Worm (Caenorhabditis elegans) whole organism, L4 larva: ENCODE results near the gene toe-1.

Source experiments
- D1046.2 ChIP-seq: fragments of 200-800 bp; sonication (Bioruptor generic); IDR thresholded peaks from 2 replicates; pipeline ENCODE4 v1.3.6; 2022; ENCODE audit warnings: missing genetic modification characterization, missing compliant biosample characterization
- F26F4.8 ChIP-seq: fragments of 200-800 bp; sonication (Bioruptor generic); conservative IDR thresholded peaks from 2 replicates; pipeline ENCODE4 v1.3.6; 2022; ENCODE audit warnings: missing genetic modification characterization, missing compliant biosample characterization
- F44E2.7 ChIP-seq: fragments of 200-800 bp; sonication (Bioruptor generic); IDR thresholded peaks from 2 replicates; pipeline ENCODE4 v2.1.2; 2022; ENCODE audit warnings: missing genetic modification characterization, missing compliant biosample characterization
- F49E8.2 ChIP-seq: sonication (generic microtip); optimal IDR thresholded peaks from 2 replicates; lab custom pipeline; 2016; ENCODE audit warnings: missing compliant biosample characterization, mild to moderate bottlenecking, missing genetic modification characterization, borderline replicate concordance
- R02D3.7 ChIP-seq: fragments of 150-350 bp; sonication (generic microtip); optimal IDR thresholded peaks from 3 replicates; lab custom pipeline; 2014; ENCODE audit warnings: missing biosample characterization, missing genetic modification characterization
- T26A8.4 ChIP-seq: fragments of 200-800 bp; sonication (Bioruptor generic); IDR thresholded peaks from 2 replicates; pipeline ENCODE4 v1.3.6; 2022; ENCODE audit warnings: missing genetic modification characterization, missing compliant biosample characterization
- Y5F2A.4 ChIP-seq: fragments of 200-800 bp; sonication (Bioruptor generic); optimal IDR thresholded peaks from 2 replicates; lab custom pipeline; 2018; ENCODE audit warnings: mild to moderate bottlenecking, missing genetic modification characterization, missing compliant biosample characterization
- aha-1 ChIP-seq: fragments of 150-350 bp; peaks from one replicate; lab custom pipeline; 2014; ENCODE audit warnings: missing biosample characterization, missing genetic modification characterization
- arid-1 ChIP-seq: fragments of 200-800 bp; sonication (Bioruptor generic); conservative IDR thresholded peaks from 2 replicates; pipeline ENCODE4 v1.3.6; 2022; ENCODE audit warnings: missing genetic modification reagents, missing genetic modification characterization, missing compliant biosample characterization
- ceh-28 ChIP-seq: fragments of 150-350 bp; optimal IDR thresholded peaks from 2 replicates; lab custom pipeline; 2014; ENCODE audit warnings: missing biosample characterization, missing genetic modification reagents, missing genetic modification characterization
- ceh-62 ChIP-seq: sonication (generic microtip); optimal IDR thresholded peaks from 2 replicates; lab custom pipeline; 2017; ENCODE audit warnings: missing biosample characterization, missing genetic modification characterization
- daf-16 ChIP-seq, 3 experiments: sonication (generic microtip); optimal IDR thresholded peaks; 2 replicates each; lab custom pipeline; 2016 to 2017; ENCODE audit warnings: missing genetic modification characterization in 3 of 3, missing genetic modification reagents in 3 of 3, mild to moderate bottlenecking in 2 of 3, missing compliant biosample characterization in 2 of 3, missing biosample characterization in 1 of 3, moderate library complexity in 1 of 3
- daf-19 ChIP-seq: fragments of 200-800 bp; sonication (Bioruptor generic); conservative IDR thresholded peaks from 2 replicates; pipeline ENCODE4 v1.3.6; 2022; ENCODE audit warnings: missing genetic modification characterization, missing compliant biosample characterization
- daf-8 ChIP-seq: fragments of 200-800 bp; sonication (Bioruptor generic); IDR thresholded peaks from 2 replicates; pipeline ENCODE4 v1.3.6; 2022; ENCODE audit warnings: missing genetic modification characterization, missing compliant biosample characterization
- duxl-1 ChIP-seq: sonication (generic microtip); optimal IDR thresholded peaks from 2 replicates; lab custom pipeline; 2016; ENCODE audit warnings: mild to moderate bottlenecking, missing genetic modification characterization, moderate library complexity, missing compliant biosample characterization; ENCODE audit not compliant: poor library complexity
- egl-43 ChIP-seq: fragments of 200-800 bp; sonication (Bioruptor generic); IDR thresholded peaks from 2 replicates; pipeline ENCODE4 v1.3.6; 2022; ENCODE audit warnings: missing genetic modification reagents, missing genetic modification characterization, missing compliant biosample characterization
- hif-1 ChIP-seq, 2 experiments: sonication (generic microtip); optimal IDR thresholded peaks; 2 replicates each; lab custom pipeline; 2016 to 2017; ENCODE audit warnings: missing compliant biosample characterization in 2 of 2, missing genetic modification characterization in 2 of 2, missing genetic modification reagents in 2 of 2, missing genotype in 2 of 2, mild to moderate bottlenecking in 1 of 2
- hlh-11 ChIP-seq: fragments of 200-800 bp; sonication (Bioruptor generic); optimal IDR thresholded peaks from 2 replicates; lab custom pipeline; 2018; ENCODE audit warnings: mild to moderate bottlenecking, missing genetic modification characterization, missing compliant biosample characterization
- jun-1 ChIP-seq: fragments of 150-350 bp; optimal IDR thresholded peaks from 2 replicates; lab custom pipeline; 2014; ENCODE audit warnings: missing biosample characterization, missing genetic modification reagents, missing genetic modification characterization
- lim-7 ChIP-seq: fragments of 200-800 bp; sonication (Bioruptor generic); IDR thresholded peaks from 2 replicates; pipeline ENCODE4 v1.3.6; 2022; ENCODE audit warnings: missing genetic modification characterization, missing compliant biosample characterization
- lin-15B ChIP-seq: fragments of 150-350 bp; sonication (generic microtip); optimal IDR thresholded peaks from 3 replicates; lab custom pipeline; 2014; ENCODE audit warnings: missing biosample characterization, missing genetic modification characterization
- lir-3 ChIP-seq: sonication (generic microtip); optimal IDR thresholded peaks from 2 replicates; lab custom pipeline; 2016; ENCODE audit warnings: mild to moderate bottlenecking, missing genetic modification characterization, missing compliant biosample characterization
- lsy-2 ChIP-seq, 2 experiments: fragments of 150-350 bp in 1 of 2; sonication (generic microtip) in 1 of 2; optimal IDR thresholded peaks; 2 replicates each; lab custom pipeline; 2014 to 2017; ENCODE audit warnings: missing biosample characterization in 2 of 2, missing genetic modification characterization in 2 of 2
- madf-5 ChIP-seq, 2 experiments: fragments of 200-800 bp; sonication (Bioruptor generic); IDR thresholded peaks; 2 replicates each; pipeline ENCODE4 v1.3.6; 2022; ENCODE audit warnings: missing compliant biosample characterization in 2 of 2, missing genetic modification characterization in 2 of 2
- mep-1 ChIP-seq: fragments of 150-350 bp; sonication (generic microtip); optimal IDR thresholded peaks from 3 replicates; lab custom pipeline; 2014; ENCODE audit warnings: missing biosample characterization, missing genetic modification characterization
- mxl-2 ChIP-seq: fragments of 200-800 bp; sonication (Bioruptor generic); conservative IDR thresholded peaks from 2 replicates; pipeline ENCODE4 v1.3.6; 2022; ENCODE audit warnings: missing genetic modification reagents, missing genetic modification characterization, missing compliant biosample characterization
- nhr-102 ChIP-seq: sonication (generic microtip); optimal IDR thresholded peaks from 2 replicates; lab custom pipeline; 2016; ENCODE audit warnings: mild to moderate bottlenecking, missing genetic modification characterization, moderate library complexity, missing compliant biosample characterization
- nhr-11 ChIP-seq: fragments of 150-350 bp; optimal IDR thresholded peaks from 2 replicates; lab custom pipeline; 2014; ENCODE audit warnings: missing biosample characterization, missing genetic modification characterization
- nhr-28 ChIP-seq: fragments of 150-350 bp; optimal IDR thresholded peaks from 2 replicates; lab custom pipeline; 2014; ENCODE audit warnings: missing biosample characterization, missing genetic modification characterization
- nhr-6 ChIP-seq: fragments of 150-350 bp; optimal IDR thresholded peaks from 2 replicates; lab custom pipeline; 2014; ENCODE audit warnings: missing biosample characterization, missing genetic modification characterization
- nhr-77 ChIP-seq: fragments of 150-350 bp; optimal IDR thresholded peaks from 2 replicates; lab custom pipeline; 2014; ENCODE audit warnings: missing biosample characterization, missing genetic modification characterization
- pqm-1 ChIP-seq: sonication (generic microtip); optimal IDR thresholded peaks from 2 replicates; lab custom pipeline; 2017; ENCODE audit warnings: missing biosample characterization, missing genetic modification characterization
- rbr-2 ChIP-seq: sonication (generic microtip); optimal IDR thresholded peaks from 2 replicates; lab custom pipeline; 2016; ENCODE audit warnings: missing genotype, missing genetic modification characterization, missing compliant biosample characterization
- saeg-2 ChIP-seq: fragments of 200-800 bp; sonication (Bioruptor generic); IDR thresholded peaks from 2 replicates; pipeline ENCODE4 v1.3.6; 2022; ENCODE audit warnings: missing genetic modification reagents, missing genetic modification characterization, missing compliant biosample characterization
- set-16 ChIP-seq: fragments of 200-800 bp; sonication (Bioruptor generic); IDR thresholded peaks from 2 replicates; pipeline ENCODE4 v1.3.6; 2022; ENCODE audit warnings: missing genetic modification reagents, missing genetic modification characterization, missing compliant biosample characterization
- skn-1 ChIP-seq: fragments of 150-350 bp; optimal IDR thresholded peaks from 2 replicates; lab custom pipeline; 2014; ENCODE audit warnings: missing biosample characterization, missing genetic modification characterization
- snpc-4 ChIP-seq: fragments of 150-350 bp; optimal IDR thresholded peaks from 2 replicates; lab custom pipeline; 2014; ENCODE audit warnings: missing biosample characterization, missing genetic modification characterization
- spr-3 ChIP-seq: fragments of 200-800 bp; sonication (Bioruptor generic); optimal IDR thresholded peaks from 2 replicates; lab custom pipeline; 2018; ENCODE audit warnings: mild to moderate bottlenecking, missing genetic modification characterization, missing compliant biosample characterization
- tag-97 ChIP-seq: fragments of 200-800 bp; sonication (Bioruptor generic); IDR thresholded peaks from 2 replicates; pipeline ENCODE4 v1.3.6; 2022; ENCODE audit warnings: missing genetic modification characterization, missing compliant biosample characterization
- unc-39 ChIP-seq: sonication (generic microtip); optimal IDR thresholded peaks from 2 replicates; lab custom pipeline; 2017; ENCODE audit warnings: missing biosample characterization, missing genetic modification characterization
- unc-62 ChIP-seq, 3 experiments: fragments of 150-350 bp in 1 of 3; sonication (generic microtip); optimal IDR thresholded peaks in 2 of 3; peaks in 1 of 3; 1 replicate in 1 of 3; 2 replicates in 2 of 3; lab custom pipeline; 2014 to 2017; ENCODE audit warnings: missing biosample characterization in 3 of 3, missing genetic modification characterization in 3 of 3, missing genetic modification reagents in 3 of 3, missing genotype in 1 of 3
- zag-1 ChIP-seq: fragments of 150-350 bp; optimal IDR thresholded peaks from 2 replicates; lab custom pipeline; 2014; ENCODE audit warnings: missing biosample characterization, missing genetic modification characterization
- zfp-3 ChIP-seq: fragments of 200-800 bp; sonication (Bioruptor generic); conservative IDR thresholded peaks from 2 replicates; pipeline ENCODE4 v1.3.6; 2022; ENCODE audit warnings: missing genetic modification reagents, missing genetic modification characterization, missing compliant biosample characterization
- zip-11 ChIP-seq: fragments of 200-800 bp; sonication (Bioruptor generic); IDR thresholded peaks from 2 replicates; pipeline ENCODE4 v1.3.6; 2022; ENCODE audit warnings: missing genetic modification characterization, missing compliant biosample characterization
- zip-2 ChIP-seq: fragments of 150-350 bp; optimal IDR thresholded peaks from 2 replicates; lab custom pipeline; 2014; ENCODE audit warnings: missing biosample characterization, missing genetic modification characterization
- ztf-11 ChIP-seq: fragments of 150-350 bp; optimal IDR thresholded peaks from 2 replicates; lab custom pipeline; 2014; ENCODE audit warnings: missing biosample characterization, missing genetic modification characterization

toe-1 gene

ce11 chrII:4419956-4420355 lies 5.0 kb upstream of the toe-1 start, which contains the start of gene bpnt-1 (continued):
- no peak for TF ChIP-seq lim-7 (GFP tag; lab: Robert Waterston, UW)

ce11 chrII:4428121-4428520 lies 3.2 kb downstream of the toe-1 start:
- TF ChIP-seq spr-3 = no peak
- TF ChIP-seq aha-1 (tag; lab: Kevin White, UChicago) = peak; percentile 94
- no peak for TF ChIP-seq nhr-102 (tag; lab: Kevin White, UChicago)
- no peak for TF ChIP-seq lim-7 (GFP tag; lab: Robert Waterston, UW)
- TF ChIP-seq set-16 (GFP tag; lab: Robert Waterston, UW) = 0 out of 2 replicates have a peak, but pooled peaks have one; percentile 14

DNA sequence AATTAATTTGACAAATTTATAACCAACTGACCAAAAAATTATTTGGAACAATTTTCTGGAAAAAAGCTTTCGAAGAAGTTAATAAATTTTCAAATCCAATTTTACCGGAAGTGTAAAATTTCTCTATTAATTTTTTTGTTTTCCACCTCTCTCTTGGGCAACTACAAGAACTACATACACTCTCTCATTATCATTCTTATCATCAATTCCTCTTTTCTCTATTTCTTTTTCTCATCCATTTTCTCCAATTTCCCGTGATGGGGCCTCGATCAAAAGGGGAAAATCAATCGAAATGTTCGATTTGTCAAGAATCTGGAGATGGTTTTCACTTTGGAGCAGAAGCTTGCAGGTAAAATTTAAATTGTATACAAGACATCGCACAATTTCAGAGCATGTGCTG lies 8.2 kb downstream of the toe-1 start, which contains the start of gene nhr-109:
Gene nhr-109, plus strand, starts transcription at position 222 of the 400 bp plus-strand sequence.
- TF ChIP-seq madf-5 (GFP tag; IDR thresholded peaks at IDR 0.05; lab: Robert Waterston, UW) (no peak), duxl-1 (no peak), aha-1 (tag; lab: Kevin White, UChicago) (no peak), saeg-2 (GFP tag; lab: Robert Waterston, UW) (no peak), ceh-62 (tag; lab: Kevin White, UChicago) (no peak), daf-16 (GFP tag; optimal IDR thresholded peaks at IDR 0.05; lab: Kevin White, UChicago) (no peak), daf-16 (tag; optimal IDR thresholded peaks at IDR 0.05; lab: Kevin White, UChicago) (peak; percentile 61), lim-7 (GFP tag; lab: Robert Waterston, UW) (no peak), zip-11 (GFP tag; lab: Robert Waterston, UW) (no peak), skn-1 (tag; lab: Kevin White, UChicago) (no peak), lin-15B (tag; lab: Kevin White, UChicago) (no peak), nhr-77 (tag; lab: Kevin White, UChicago) (peak; percentile 2), R02D3.7 (tag; lab: Kevin White, UChicago) (no peak), mep-1 (no peak), mxl-2 (GFP tag; lab: Robert Waterston, UW) (no peak), lir-3 (tag; lab: Kevin White, UChicago) (no peak), Y5F2A.4 (GFP tag; lab: Kevin White, UChicago) (no peak), zfp-3 (no peak), jun-1 (no peak), hlh-11 (peak; percentile 2), hif-1 (tag; optimal IDR thresholded peaks at IDR 0.05; lab: Kevin White, UChicago) (no peak), tag-97 (GFP tag; lab: Robert Waterston, UW) (no peak), nhr-102 (tag; lab: Kevin White, UChicago) (no peak), daf-8 (GFP tag; lab: Robert Waterston, UW) (no peak), ceh-28 (no peak), egl-43 (GFP tag; lab: Robert Waterston, UW) (no peak), pqm-1 (tag; lab: Kevin White, UChicago) (peak; percentile 14), unc-62 (GFP tag; optimal IDR thresholded peaks at IDR 0.05 in 1 of 2; lab: Kevin White, UChicago) (no peak), unc-62 (tag; optimal IDR thresholded peaks at IDR 0.05; lab: Kevin White, UChicago) (no peak), nhr-28 (tag; lab: Kevin White, UChicago) (peak; percentile 97), arid-1 (no peak), rbr-2 (tag; lab: Kevin White, UChicago) (no peak), zag-1 (tag; lab: Kevin White, UChicago) (no peak), lsy-2 (tag; optimal IDR thresholded peaks at IDR 0.05; lab: Kevin White, UChicago) (no peak), F49E8.2 (tag; lab: Kevin White, UChicago) (no peak), unc-39 (tag; lab: Kevin White, UChicago) (no peak), T26A8.4 (GFP tag; lab: Robert Waterston, UW) (no peak), zip-2 (no peak), F44E2.7 (no peak), D1046.2 (GFP tag; lab: Robert Waterston, UW) (no peak), ztf-11 (tag; lab: Kevin White, UChicago) (no peak), F26F4.8 (no peak), nhr-6 (tag; lab: Kevin White, UChicago) (no peak), nhr-11 (tag; lab: Kevin White, UChicago) (no peak), snpc-4 (tag; lab: Kevin White, UChicago) (no peak), daf-19 (GFP tag; lab: Robert Waterston, UW) (no peak)
- TF ChIP-seq, all 104 proteins: peak for 5
